Worm (Caenorhabditis elegans) whole organism, late embryonic: ENCODE results near the gene ZC487.2.

Source experiments
- C38D4.7 ChIP-seq: fragments of 200-800 bp; sonication (Bioruptor generic); optimal IDR thresholded peaks from 2 replicates; lab custom pipeline; 2018; ENCODE audit warnings: mild to moderate bottlenecking, missing genetic modification characterization, moderate library complexity, missing compliant biosample characterization
- F13H6.1 ChIP-seq: sonication (generic microtip); optimal IDR thresholded peaks from 2 replicates; lab custom pipeline; 2016; ENCODE audit warnings: missing genetic modification characterization, missing compliant biosample characterization
- K02D7.2 ChIP-seq: sonication (generic microtip); optimal IDR thresholded peaks from 2 replicates; lab custom pipeline; 2017; ENCODE audit warnings: mild to moderate bottlenecking, missing genetic modification characterization, missing compliant biosample characterization
- K09A11.1 ChIP-seq: sonication (generic microtip); optimal IDR thresholded peaks from 2 replicates; lab custom pipeline; 2017; ENCODE audit warnings: antibody characterized with exemption, mild to moderate bottlenecking, missing genetic modification characterization, missing compliant biosample characterization; ENCODE audit not compliant: insufficient read depth
- Y22D7AL.16 ChIP-seq: sonication (generic microtip); optimal IDR thresholded peaks from 2 replicates; lab custom pipeline; 2016; ENCODE audit warnings: missing genetic modification characterization, missing compliant biosample characterization
- ama-1 ChIP-seq: fragments of 150-350 bp; optimal IDR thresholded peaks from 2 replicates; lab custom pipeline; 2014
- ceh-14 ChIP-seq: sonication (generic microtip); optimal IDR thresholded peaks from 2 replicates; lab custom pipeline; 2016; ENCODE audit warnings: missing genotype, missing genetic modification characterization, missing compliant biosample characterization
- ceh-19 ChIP-seq: fragments of 200-800 bp; sonication (Bioruptor generic); optimal IDR thresholded peaks from 2 replicates; lab custom pipeline; 2018; ENCODE audit warnings: mild to moderate bottlenecking, missing genetic modification characterization, missing compliant biosample characterization
- ceh-2 ChIP-seq: sonication (generic microtip); optimal IDR thresholded peaks from 2 replicates; lab custom pipeline; 2016; ENCODE audit warnings: missing genotype, missing genetic modification characterization, missing compliant biosample characterization
- ceh-22 ChIP-seq: sonication (generic microtip); optimal IDR thresholded peaks from 2 replicates; lab custom pipeline; 2017; ENCODE audit warnings: missing biosample characterization, missing genetic modification characterization
- ceh-24 ChIP-seq: sonication (generic microtip); optimal IDR thresholded peaks from 2 replicates; lab custom pipeline; 2016; ENCODE audit warnings: mild to moderate bottlenecking, missing genetic modification characterization, missing compliant biosample characterization
- ceh-34 ChIP-seq: sonication (generic microtip); optimal IDR thresholded peaks from 2 replicates; lab custom pipeline; 2016; ENCODE audit warnings: mild to moderate bottlenecking, missing genetic modification characterization, missing compliant biosample characterization
- ceh-45 ChIP-seq: fragments of 200-800 bp; sonication (Bioruptor generic); IDR thresholded peaks from 2 replicates; pipeline ENCODE4 v1.3.6; 2022; ENCODE audit warnings: missing genetic modification reagents, missing genetic modification characterization, missing compliant biosample characterization
- ceh-48 ChIP-seq: sonication (generic microtip); optimal IDR thresholded peaks from 2 replicates; lab custom pipeline; 2016; ENCODE audit warnings: missing genetic modification characterization, inconsistent platforms, missing compliant biosample characterization
- ceh-9 ChIP-seq: sonication (generic microtip); optimal IDR thresholded peaks from 2 replicates; lab custom pipeline; 2016; ENCODE audit warnings: mild to moderate bottlenecking, missing genetic modification characterization, inconsistent platforms, missing compliant biosample characterization
- che-1 ChIP-seq: sonication (generic microtip); optimal IDR thresholded peaks from 2 replicates; lab custom pipeline; 2016; ENCODE audit warnings: mild to moderate bottlenecking, missing genetic modification characterization, missing compliant biosample characterization
- elt-2 ChIP-seq: sonication (generic microtip); optimal IDR thresholded peaks from 2 replicates; lab custom pipeline; 2016; ENCODE audit warnings: missing genetic modification reagents, missing genetic modification characterization, missing compliant biosample characterization
- eyg-1 ChIP-seq: sonication (generic microtip); optimal IDR thresholded peaks from 2 replicates; lab custom pipeline; 2016; ENCODE audit warnings: missing genotype, missing genetic modification characterization, missing compliant biosample characterization
- fax-1 ChIP-seq: sonication (generic microtip); optimal IDR thresholded peaks from 2 replicates; lab custom pipeline; 2016; ENCODE audit warnings: missing genotype, missing genetic modification characterization, missing compliant biosample characterization
- fkh-6 ChIP-seq: sonication (generic microtip); optimal IDR thresholded peaks from 2 replicates; lab custom pipeline; 2016; ENCODE audit warnings: missing genetic modification characterization, missing compliant biosample characterization
- gmeb-2 ChIP-seq: sonication (generic microtip); optimal IDR thresholded peaks from 2 replicates; lab custom pipeline; 2016; ENCODE audit warnings: missing genetic modification characterization, inconsistent platforms, missing compliant biosample characterization
- hlh-13 ChIP-seq: fragments of 200-800 bp; sonication (Bioruptor generic); optimal IDR thresholded peaks from 2 replicates; lab custom pipeline; 2018; ENCODE audit warnings: mild to moderate bottlenecking, missing genetic modification characterization, missing compliant biosample characterization
- hlh-8 ChIP-seq: sonication (generic microtip); optimal IDR thresholded peaks from 2 replicates; lab custom pipeline; 2016; ENCODE audit warnings: missing genotype, missing genetic modification characterization, missing compliant biosample characterization
- lim-6 ChIP-seq: sonication (generic microtip); optimal IDR thresholded peaks from 2 replicates; lab custom pipeline; 2016; ENCODE audit warnings: missing genetic modification characterization, missing compliant biosample characterization
- nfya-1 ChIP-seq: sonication (generic microtip); optimal IDR thresholded peaks from 2 replicates; lab custom pipeline; 2017; ENCODE audit warnings: missing genetic modification characterization, mild to moderate bottlenecking, missing compliant biosample characterization, antibody characterized with exemption, moderate library complexity
- nhr-232 ChIP-seq: sonication (generic microtip); optimal IDR thresholded peaks from 2 replicates; lab custom pipeline; 2016; ENCODE audit warnings: missing genetic modification characterization, missing compliant biosample characterization
- pag-3 ChIP-seq: sonication (generic microtip); optimal IDR thresholded peaks from 2 replicates; lab custom pipeline; 2016; ENCODE audit warnings: missing compliant biosample characterization, missing genetic modification characterization, borderline replicate concordance
- pax-1 ChIP-seq: fragments of 150-350 bp; optimal IDR thresholded peaks from 2 replicates; lab custom pipeline; 2014; ENCODE audit warnings: missing biosample characterization, missing genetic modification characterization
- pqm-1 ChIP-seq: sonication (generic microtip); optimal IDR thresholded peaks from 2 replicates; lab custom pipeline; 2016; ENCODE audit warnings: missing genetic modification characterization, missing compliant biosample characterization
- pros-1 ChIP-seq: fragments of 150-350 bp; optimal IDR thresholded peaks from 2 replicates; lab custom pipeline; 2014; ENCODE audit warnings: missing biosample characterization, missing genetic modification reagents, missing genetic modification characterization
- rnt-1 ChIP-seq: sonication (generic microtip); optimal IDR thresholded peaks from 2 replicates; lab custom pipeline; 2016; ENCODE audit warnings: missing genetic modification characterization, missing compliant biosample characterization
- sdc-2 ChIP-seq: sonication (generic microtip); optimal IDR thresholded peaks from 2 replicates; lab custom pipeline; 2016; ENCODE audit warnings: missing genotype, missing genetic modification characterization, missing compliant biosample characterization
- sox-2 ChIP-seq: fragments of 200-800 bp; sonication (Bioruptor generic); IDR thresholded peaks from 2 replicates; pipeline ENCODE4 v1.3.6; 2022; ENCODE audit warnings: missing genetic modification reagents, missing genetic modification characterization, missing compliant biosample characterization
- sox-4 ChIP-seq: sonication (generic microtip); optimal IDR thresholded peaks from 2 replicates; lab custom pipeline; 2017; ENCODE audit warnings: mild to moderate bottlenecking, missing genetic modification characterization, inconsistent platforms, missing compliant biosample characterization
- syd-9 ChIP-seq: sonication (generic microtip); optimal IDR thresholded peaks from 2 replicates; lab custom pipeline; 2016; ENCODE audit warnings: mild to moderate bottlenecking, missing genetic modification characterization, moderate library complexity, missing compliant biosample characterization
- tbx-2 ChIP-seq: sonication (generic microtip); optimal IDR thresholded peaks from 2 replicates; lab custom pipeline; 2016; ENCODE audit warnings: missing genetic modification characterization, missing compliant biosample characterization
- ttx-3 ChIP-seq: sonication (generic microtip); optimal IDR thresholded peaks from 2 replicates; lab custom pipeline; 2016; ENCODE audit warnings: missing genetic modification reagents, missing genetic modification characterization, missing compliant biosample characterization
- unc-3 ChIP-seq, 2 experiments: fragments of 200-800 bp in 1 of 2; sonication (Bioruptor generic) in 1 of 2; sonication (generic microtip) in 1 of 2; conservative IDR thresholded peaks in 1 of 2; optimal IDR thresholded peaks in 1 of 2; 2 replicates each; pipeline versions ENCODE4 v1.3.6 to Lab custom; 2016 to 2022; ENCODE audit warnings: missing compliant biosample characterization in 2 of 2, missing genetic modification characterization in 2 of 2, missing genetic modification reagents in 1 of 2
- unc-42 ChIP-seq: sonication (generic microtip); optimal IDR thresholded peaks from 2 replicates; lab custom pipeline; 2016; ENCODE audit warnings: missing genotype, missing genetic modification characterization, missing compliant biosample characterization
- unc-55 ChIP-seq: sonication (generic microtip); optimal IDR thresholded peaks from 2 replicates; lab custom pipeline; 2017; ENCODE audit warnings: missing biosample characterization, missing genetic modification reagents, missing genetic modification characterization
- zip-5 ChIP-seq: sonication (generic microtip); optimal IDR thresholded peaks from 2 replicates; lab custom pipeline; 2016; ENCODE audit warnings: missing genetic modification characterization, missing compliant biosample characterization

The ZC487.2 gene

ce11 chrV:6709050-6709683 is 13.1 kb downstream of the ZC487.2 start, which contains the start of gene dlst-1 (continued):
- TF ChIP-seq C38D4.7 (GFP tag; lab: Kevin White, UChicago) (peak; percentile 23), F13H6.1 (tag; lab: Kevin White, UChicago) (peak; percentile 51), nfya-1 (tag; lab: Kevin White, UChicago) (peak; percentile 69), sdc-2 (tag; lab: Kevin White, UChicago) (peak; percentile 23), pros-1 (tag; lab: Kevin White, UChicago) (no peak), eyg-1 (no peak), ttx-3 (tag; lab: Kevin White, UChicago) (peak; percentile 54), ceh-45 (GFP tag; lab: Robert Waterston, UW) (no peak), zip-5 (tag; lab: Kevin White, UChicago) (peak; percentile 42), ceh-22 (tag; lab: Kevin White, UChicago) (no peak), fkh-6 (tag; lab: Kevin White, UChicago) (peak; percentile 42), nhr-232 (peak; percentile 47), fax-1 (tag; lab: Kevin White, UChicago) (peak; percentile 49), che-1 (tag; lab: Kevin White, UChicago) (peak; percentile 2), hlh-8 (tag; lab: Kevin White, UChicago) (peak; percentile 6), ama-1 (lab: Kevin White, UChicago) (no peak), ceh-34 (tag; lab: Kevin White, UChicago) (peak; percentile 33), ceh-9 (tag; lab: Kevin White, UChicago) (no peak), ceh-14 (tag; lab: Kevin White, UChicago) (peak; percentile 48), rnt-1 (tag; lab: Kevin White, UChicago) (peak; percentile 35), pax-1 (tag; lab: Kevin White, UChicago) (no peak), ceh-19 (GFP tag; lab: Kevin White, UChicago) (peak; percentile 42), ceh-24 (no peak), unc-3 (GFP tag; conservative IDR thresholded peaks at IDR 0.05; lab: Robert Waterston, UW) (no peak), unc-3 (tag; optimal IDR thresholded peaks at IDR 0.05; lab: Kevin White, UChicago) (peak; percentile 40), K02D7.2 (tag; lab: Kevin White, UChicago) (peak; percentile 46), gmeb-2 (peak; percentile 29), Y22D7AL.16 (peak; percentile 5), pqm-1 (tag; lab: Kevin White, UChicago) (no peak), syd-9 (peak; percentile 17), unc-55 (GFP tag; lab: Kevin White, UChicago) (no peak), lim-6 (tag; lab: Kevin White, UChicago) (no peak), ceh-48 (tag; lab: Kevin White, UChicago) (no peak), hlh-13 (GFP tag; lab: Kevin White, UChicago) (no peak), pag-3 (tag; lab: Kevin White, UChicago) (no peak), sox-2 (GFP tag; lab: Robert Waterston, UW) (no peak), unc-42 (tag; lab: Kevin White, UChicago) (no peak)
- TF ChIP-seq, all 69 proteins: peak for 36

ce11 chrV:6706771-6707170 is 15.5 kb downstream of the ZC487.2 start, which contains the start of gene W02F12.4:
Gene W02F12.4 (minus strand): TSS chrV:6706934.
- TF ChIP-seq elt-2 (tag; lab: Kevin White, UChicago) (peak; percentile 82), ceh-2 (tag; lab: Kevin White, UChicago) (no peak)
- TF ChIP-seq, all 69 proteins: peak for 1

ce11 chrV:6705367-6705766 is 16.9 kb downstream of the ZC487.2 start:
- TF ChIP-seq sox-4 (tag; lab: Kevin White, UChicago) (no peak), K09A11.1 (no peak), syd-9 (no peak), nfya-1 (tag; lab: Kevin White, UChicago) (no peak), zip-5 (tag; lab: Kevin White, UChicago) (no peak), lim-6 (tag; lab: Kevin White, UChicago) (no peak), fkh-6 (tag; lab: Kevin White, UChicago) (no peak), ceh-14 (tag; lab: Kevin White, UChicago) (no peak), tbx-2 (no peak), unc-42 (tag; lab: Kevin White, UChicago) (no peak)
